Fruit fly (Drosophila melanogaster): ENCODE measurements around the gene Sf3b5.
A peak's percentile ranks its signal among the peaks of the same experiment; 100 is the strongest.

The Sf3b5 gene

DNA sequence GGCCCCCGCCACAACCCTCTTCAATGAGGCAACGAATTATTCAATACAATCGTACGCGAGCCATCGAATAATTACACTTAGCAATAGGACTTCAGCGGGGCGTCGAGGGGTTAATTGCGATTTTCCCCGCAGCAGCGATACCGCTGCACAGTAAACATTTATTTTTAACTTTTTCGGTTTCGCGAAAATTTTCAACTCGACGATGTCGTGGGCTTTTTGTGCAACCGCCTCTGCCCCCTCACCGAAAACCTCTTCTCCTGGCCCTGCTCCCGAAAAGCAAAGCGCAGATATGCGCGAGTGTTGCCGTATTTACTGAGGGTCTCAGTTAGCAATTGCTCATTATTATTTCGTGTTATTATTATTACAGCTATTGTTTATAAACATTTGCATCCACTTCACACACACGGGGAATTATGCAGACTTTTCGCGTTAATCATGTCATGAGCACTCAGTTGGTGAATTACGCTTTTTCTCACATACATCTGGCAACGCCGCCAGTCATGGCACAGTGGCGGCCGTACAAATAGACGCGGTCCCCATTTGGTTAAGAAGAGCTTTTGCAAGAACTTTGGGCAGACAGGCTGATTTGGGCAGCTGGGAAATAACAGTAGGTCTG lies 1.3 kb downstream of the Sf3b5 start (continued):
- TF ChIP-seq CG15336 (GFP tag; IDR thresholded peaks at IDR 0.05) (no peak; the same call in 1 of the 2 replicates), net (GFP tag; optimal IDR thresholded peaks at IDR 0.05) (no peak), Met (GFP tag; optimal IDR thresholded peaks at IDR 0.05) (no peak), vri (GFP tag; optimal IDR thresholded peaks at IDR 0.05) (peak; percentile 99), achi (GFP tag; optimal IDR thresholded peaks at IDR 0.05) (no peak), CG32006 (GFP tag; optimal IDR thresholded peaks at IDR 0.05) (no peak), Smox (GFP tag; optimal IDR thresholded peaks at IDR 0.05) (no peak), pdm3 (GFP tag; optimal IDR thresholded peaks at IDR 0.05) (no peak), dac (GFP tag; optimal IDR thresholded peaks at IDR 0.05) (peak; percentile 37), Sox102F (GFP tag; optimal IDR thresholded peaks at IDR 0.05) (no peak), Eip75B (GFP tag; optimal IDR thresholded peaks at IDR 0.05) (no peak), CG6276 (GFP tag; optimal IDR thresholded peaks at IDR 0.05) (no peak), OdsH (GFP tag; optimal IDR thresholded peaks at IDR 0.05) (no peak), CG34406 (GFP tag; optimal IDR thresholded peaks at IDR 0.05) (no peak), eg (GFP tag; IDR thresholded peaks at IDR 0.05) (peak; percentile 60), CG6163 (GFP tag; IDR thresholded peaks at IDR 0.05) (peak; percentile 48; the same call in 2 of the 3 replicates), topi (GFP tag; optimal IDR thresholded peaks at IDR 0.05) (peak; percentile 57), salr (GFP tag; optimal IDR thresholded peaks at IDR 0.05) (no peak), Hr38 (GFP tag; optimal IDR thresholded peaks at IDR 0.05) (no peak)

dm6 chr3R:9011708-9012107 lies 3.4 kb downstream of the Sf3b5 start:
- TF ChIP-seq net (GFP tag; optimal IDR thresholded peaks at IDR 0.05) (no peak), cyc (GFP tag; optimal IDR thresholded peaks at IDR 0.05) (no peak)

- TF ChIP-seq CG8319 (GFP tag; optimal IDR thresholded peaks at IDR 0.05) (no peak), CG15336 (GFP tag; IDR thresholded peaks at IDR 0.05) (0 out of 2 replicates have a peak, but pooled peaks have one; percentile 13)
Measured at dm6 chr3R:9010695-9011094, 4.4 kb downstream of the Sf3b5 start.

- TF ChIP-seq CG15336 (GFP tag; IDR thresholded peaks at IDR 0.05): no peak
- TF ChIP-seq CG8119 (GFP tag; IDR thresholded peaks at IDR 0.05): no peak
- peak; percentile 13 for TF ChIP-seq Ets96B (tag; optimal IDR thresholded peaks at IDR 0.05)
- no peak for TF ChIP-seq esn (GFP tag; optimal IDR thresholded peaks at IDR 0.05)
- TF ChIP-seq CG11762 (GFP tag; optimal IDR thresholded peaks at IDR 0.05; ENCODE audit: insufficient read depth): no peak
- no peak for TF ChIP-seq CG7368 (GFP tag; optimal IDR thresholded peaks at IDR 0.05)
- no peak for TF ChIP-seq vri (GFP tag; optimal IDR thresholded peaks at IDR 0.05)
- no peak for TF ChIP-seq CG32006 (GFP tag; optimal IDR thresholded peaks at IDR 0.05)
- no peak for TF ChIP-seq CG34406 (GFP tag; optimal IDR thresholded peaks at IDR 0.05)
- TF ChIP-seq salr (GFP tag; optimal IDR thresholded peaks at IDR 0.05): no peak
- peak; percentile 47 for TF ChIP-seq Sox14 (GFP tag; optimal IDR thresholded peaks at IDR 0.05)
- no peak for TF ChIP-seq cyc (GFP tag; optimal IDR thresholded peaks at IDR 0.05)
- no peak for TF ChIP-seq fd59A (GFP tag; optimal IDR thresholded peaks at IDR 0.05)
- no peak for TF ChIP-seq topi (GFP tag; optimal IDR thresholded peaks at IDR 0.05)
- no peak for TF ChIP-seq svp (GFP tag)
- no peak for TF ChIP-seq achi (GFP tag; optimal IDR thresholded peaks at IDR 0.05)
- TF ChIP-seq pdm3 (GFP tag; optimal IDR thresholded peaks at IDR 0.05): no peak
- TF ChIP-seq Ets21C (GFP tag; optimal IDR thresholded peaks at IDR 0.05): no peak
- no peak for TF ChIP-seq CG3919 (GFP tag; optimal IDR thresholded peaks at IDR 0.05)
- TF ChIP-seq dac (GFP tag; optimal IDR thresholded peaks at IDR 0.05): no peak
- TF ChIP-seq Met (GFP tag; optimal IDR thresholded peaks at IDR 0.05): no peak
- peak; percentile 67 for TF ChIP-seq CG1621 (tag; optimal IDR thresholded peaks at IDR 0.05)
- no peak for TF ChIP-seq CG16779 (tag; optimal IDR thresholded peaks at IDR 0.05)
- TF ChIP-seq fd85E (GFP tag; optimal IDR thresholded peaks at IDR 0.05): no peak
- no peak for TF ChIP-seq Sox15 (GFP tag; optimal IDR thresholded peaks at IDR 0.05)
- TF ChIP-seq ss (GFP tag; optimal IDR thresholded peaks at IDR 0.05): no peak
- no peak for TF ChIP-seq Hr38 (GFP tag; optimal IDR thresholded peaks at IDR 0.05)
- no peak for TF ChIP-seq CG11294 (GFP tag; IDR thresholded peaks at IDR 0.05)
- no peak for TF ChIP-seq CG6808 (GFP tag; optimal IDR thresholded peaks at IDR 0.05)
- no peak for TF ChIP-seq CG9139 (GFP tag; optimal IDR thresholded peaks at IDR 0.05)
- TF ChIP-seq CG8632 (GFP tag; optimal IDR thresholded peaks at IDR 0.05): no peak
- no peak for TF ChIP-seq CG11902 (GFP tag; optimal IDR thresholded peaks at IDR 0.05)
- TF ChIP-seq Sox102F (GFP tag; optimal IDR thresholded peaks at IDR 0.05): no peak
- no peak for TF ChIP-seq Eip75B (GFP tag; optimal IDR thresholded peaks at IDR 0.05)
- TF ChIP-seq CG31627 (GFP tag; optimal IDR thresholded peaks at IDR 0.05): no peak
- TF ChIP-seq Gug (GFP tag; IDR thresholded peaks at IDR 0.05): no peak
- TF ChIP-seq Hr39 (GFP tag; optimal IDR thresholded peaks at IDR 0.05): no peak
Measured at dm6 chr3R:9008202-9008601, 6.9 kb downstream of the Sf3b5 start, which contains the start of gene CG11983. CG11983 (plus strand) TSS chr3R:9008321.
